Fruit fly (Drosophila melanogaster) whole organism, pupa: ENCODE measurements around the gene AP-1-2beta.
A peak's percentile ranks its signal among the peaks of the same experiment; 100 is the strongest.

Experiments used
- CG10348 ChIP-seq: fragments of 200-800 bp; sonication (Bioruptor generic); IDR thresholded peaks from 2 replicates; pipeline ENCODE4 v1.3.6; 2022; ENCODE audit warnings: missing biosample characterization, missing genetic modification characterization
- CG12605 ChIP-seq: fragments of 200-800 bp; sonication (Bioruptor generic); IDR thresholded peaks from 2 replicates; pipeline ENCODE4 v1.3.6; 2022; ENCODE audit warnings: missing biosample characterization, missing genetic modification characterization
- CG13204 ChIP-seq: fragments of 200-800 bp; sonication (Bioruptor generic); optimal IDR thresholded peaks from 2 replicates; lab custom pipeline; 2018; ENCODE audit warnings: missing biosample characterization, mild to moderate bottlenecking, missing genetic modification characterization, moderate library complexity
- CG14655 ChIP-seq: fragments of 200-800 bp; sonication (Bioruptor generic); optimal IDR thresholded peaks from 3 replicates; lab custom pipeline; 2017; ENCODE audit warnings: mild to moderate bottlenecking, missing biosample characterization, missing genetic modification reagents, missing genetic modification characterization
- CG15710 ChIP-seq: fragments of 200-800 bp; sonication (Bioruptor generic); optimal IDR thresholded peaks from 2 replicates; lab custom pipeline; 2018; ENCODE audit warnings: missing biosample characterization, mild to moderate bottlenecking, missing genetic modification characterization, moderate library complexity
- CG17806 ChIP-seq: fragments of 200-800 bp; sonication (Bioruptor generic); optimal IDR thresholded peaks from 2 replicates; lab custom pipeline; 2018; ENCODE audit warnings: missing biosample characterization, mild to moderate bottlenecking, missing genetic modification characterization, moderate library complexity
- CG32121 ChIP-seq: fragments of 200-800 bp; sonication (Bioruptor generic); IDR thresholded peaks from 2 replicates; pipeline ENCODE4 v1.3.6; 2022; ENCODE audit warnings: missing biosample characterization, missing genetic modification characterization
- CG34367 ChIP-seq: fragments of 200-800 bp; sonication (Bioruptor generic); optimal IDR thresholded peaks from 2 replicates; lab custom pipeline; 2018; ENCODE audit warnings: missing biosample characterization, mild to moderate bottlenecking, missing genetic modification characterization
- CG4496 ChIP-seq: fragments of 200-800 bp; sonication (Bioruptor generic); IDR thresholded peaks from 3 replicates; pipeline ENCODE4 v1.3.6; 2022; ENCODE audit warnings: missing biosample characterization, missing genetic modification characterization
- CG8159 ChIP-seq: fragments of 200-800 bp; sonication (Bioruptor generic); optimal IDR thresholded peaks from 3 replicates; lab custom pipeline; 2018; ENCODE audit warnings: missing biosample characterization, mild to moderate bottlenecking, missing genetic modification characterization, moderate library complexity
- CG8301 ChIP-seq: fragments of 200-800 bp; sonication (Bioruptor generic); optimal IDR thresholded peaks from 2 replicates; lab custom pipeline; 2018; ENCODE audit warnings: missing biosample characterization, mild to moderate bottlenecking, missing genetic modification characterization
- CG9948 ChIP-seq: fragments of 200-800 bp; sonication (Bioruptor generic); optimal IDR thresholded peaks from 2 replicates; lab custom pipeline; 2018; ENCODE audit warnings: missing biosample characterization, mild to moderate bottlenecking, missing genetic modification characterization, moderate library complexity
- D1 ChIP-seq: fragments of 200-800 bp; sonication (Bioruptor generic); optimal IDR thresholded peaks from 2 replicates; lab custom pipeline; 2018; ENCODE audit warnings: missing biosample characterization, mild to moderate bottlenecking, missing genetic modification characterization, moderate library complexity
- EcR ChIP-seq: fragments of 200-800 bp; sonication (Bioruptor generic); optimal IDR thresholded peaks from 3 replicates; lab custom pipeline; 2019; ENCODE audit warnings: missing biosample characterization, missing genetic modification characterization, mild to moderate bottlenecking, moderate library complexity, missing genetic modification reagents
- Ets98B ChIP-seq: fragments of 200-800 bp; sonication (Bioruptor generic); IDR thresholded peaks from 2 replicates; pipeline ENCODE4 v1.3.6; 2022; ENCODE audit warnings: missing biosample characterization, missing genetic modification characterization
- Pif1A ChIP-seq: fragments of 200-800 bp; sonication (Bioruptor generic); optimal IDR thresholded peaks from 3 replicates; lab custom pipeline; 2016; ENCODE audit warnings: missing biosample characterization, missing genetic modification characterization
- Pif1B ChIP-seq: fragments of 200-800 bp; sonication (Bioruptor generic); optimal IDR thresholded peaks from 3 replicates; lab custom pipeline; 2016; ENCODE audit warnings: missing biosample characterization, missing genetic modification characterization
- Snoo ChIP-seq: fragments of 200-800 bp; sonication (Bioruptor generic); optimal IDR thresholded peaks from 3 replicates; lab custom pipeline; 2017; ENCODE audit warnings: missing biosample characterization, mild to moderate bottlenecking, missing genetic modification characterization, inconsistent platforms
- fd96Ca ChIP-seq: fragments of 200-800 bp; sonication (Bioruptor generic); IDR thresholded peaks from 3 replicates; pipeline ENCODE4 v1.3.6; 2022; ENCODE audit warnings: missing biosample characterization, missing genetic modification characterization
- gl ChIP-seq: fragments of 200-800 bp; sonication (Bioruptor generic); optimal IDR thresholded peaks from 2 replicates; lab custom pipeline; 2018; ENCODE audit warnings: missing biosample characterization, mild to moderate bottlenecking, missing genetic modification characterization
- rn ChIP-seq: fragments of 200-800 bp; sonication (Bioruptor generic); IDR thresholded peaks from 2 replicates; pipeline ENCODE4 v1.3.6; 2022; ENCODE audit warnings: missing biosample characterization, missing genetic modification characterization

Gene AP-1-2beta

DNA sequence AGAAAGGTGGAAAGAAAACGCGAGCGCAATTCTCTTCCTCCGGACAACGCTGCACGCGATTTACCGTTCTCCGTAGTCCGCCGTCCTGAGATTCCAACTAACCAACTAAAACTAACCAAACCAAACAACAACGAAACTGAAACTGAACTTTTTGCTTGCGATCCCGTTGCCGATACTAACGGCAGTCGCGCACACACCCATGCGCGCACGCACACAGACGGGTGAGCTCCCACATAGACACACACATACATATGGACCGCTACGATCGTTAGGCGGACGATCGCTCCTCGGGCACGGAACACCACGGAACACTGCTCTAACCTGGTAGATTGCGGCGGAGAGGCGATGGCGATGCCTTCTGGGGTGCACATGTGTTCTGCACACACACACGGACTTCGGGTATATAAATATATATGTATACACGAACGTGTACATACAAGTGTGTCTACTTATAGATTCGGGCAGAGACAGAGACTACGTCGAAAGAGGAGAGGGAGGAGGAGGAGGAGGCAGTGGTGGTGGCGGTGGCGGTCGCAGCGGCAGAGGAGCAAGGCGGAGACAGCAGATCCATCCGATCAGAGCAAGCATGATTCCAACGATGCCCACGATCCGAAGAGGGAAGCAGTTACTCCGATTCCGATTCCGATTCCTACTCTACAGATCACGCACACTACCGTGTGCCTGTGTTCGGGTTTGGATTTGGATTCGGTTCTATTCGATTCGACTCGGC lies 17.7 kb upstream of the AP-1-2beta start, which contains the start of gene meso18E:
Gene meso18E (minus strand): TSS at position 148 of the 730 bp plus-strand sequence.
- TF ChIP-seq CG32121 (GFP tag; lab: Robert Waterston, UW) (peak; percentile 47; the same call in 1 of the 2 replicates), CG13204 (GFP tag; lab: Kevin White, UChicago) (peak; percentile 15), D1 (tag; lab: Kevin White, UChicago) (no peak)
- TF ChIP-seq, all 21 proteins: peak for 2

- TF ChIP-seq rn (GFP tag; lab: Robert Waterston, UW) (no peak), CG8159 (tag; lab: Kevin White, UChicago) (no peak), CG13204 (GFP tag; lab: Kevin White, UChicago) (no peak), CG32121 (GFP tag; lab: Robert Waterston, UW) (no peak), Pif1B (GFP tag; lab: Kevin White, UChicago) (no peak), gl (tag; lab: Kevin White, UChicago) (no peak), CG17806 (tag; lab: Kevin White, UChicago) (no peak), Pif1A (GFP tag; lab: Kevin White, UChicago) (no peak), CG12605 (no peak), Ets98B (no peak), CG15710 (tag; lab: Kevin White, UChicago) (no peak), fd96Ca (no peak), EcR (GFP tag; lab: Kevin White, UChicago) (no peak), CG14655 (GFP tag; lab: Kevin White, UChicago) (no peak), Snoo (tag; lab: Kevin White, UChicago) (no peak), CG4496 (no peak), D1 (tag; lab: Kevin White, UChicago) (no peak), CG8301 (tag; lab: Kevin White, UChicago) (no peak), CG34367 (tag; lab: Kevin White, UChicago) (no peak), CG9948 (no peak)
These were observed 16.0 kb upstream of the AP-1-2beta start for dm6 chrX:19714816-19715215.

- TF ChIP-seq CG12605 (no peak), CG14655 (GFP tag; lab: Kevin White, UChicago) (no peak), Ets98B (no peak), Pif1B (GFP tag; lab: Kevin White, UChicago) (no peak), CG15710 (tag; lab: Kevin White, UChicago) (no peak), CG32121 (GFP tag; lab: Robert Waterston, UW) (no peak), D1 (tag; lab: Kevin White, UChicago) (no peak)
- TF ChIP-seq, all 21 proteins: peak for 0
These were observed 14.4 kb upstream of the AP-1-2beta start for dm6 chrX:19716325-19716917.

- no peak for TF ChIP-seq CG9948
- no peak for TF ChIP-seq CG12605
- TF ChIP-seq Ets98B = no peak
- no peak for TF ChIP-seq CG34367 (tag; lab: Kevin White, UChicago)
- TF ChIP-seq Pif1A (GFP tag; lab: Kevin White, UChicago) = no peak
- TF ChIP-seq CG15710 (tag; lab: Kevin White, UChicago) = no peak
- no peak for TF ChIP-seq CG17806 (tag; lab: Kevin White, UChicago)
- no peak for TF ChIP-seq rn (GFP tag; lab: Robert Waterston, UW)
- TF ChIP-seq CG14655 (GFP tag; lab: Kevin White, UChicago) = no peak
- no peak for TF ChIP-seq Snoo (tag; lab: Kevin White, UChicago)
- TF ChIP-seq EcR (GFP tag; lab: Kevin White, UChicago) = no peak
- no peak for TF ChIP-seq CG10348 (GFP tag; lab: Robert Waterston, UW)
- TF ChIP-seq CG13204 (GFP tag; lab: Kevin White, UChicago) = no peak
- TF ChIP-seq D1 (tag; lab: Kevin White, UChicago) = no peak
- TF ChIP-seq, all 21 proteins: peak for 0
These were observed 13.8 kb upstream of the AP-1-2beta start for dm6 chrX:19717041-19717440.

DNA sequence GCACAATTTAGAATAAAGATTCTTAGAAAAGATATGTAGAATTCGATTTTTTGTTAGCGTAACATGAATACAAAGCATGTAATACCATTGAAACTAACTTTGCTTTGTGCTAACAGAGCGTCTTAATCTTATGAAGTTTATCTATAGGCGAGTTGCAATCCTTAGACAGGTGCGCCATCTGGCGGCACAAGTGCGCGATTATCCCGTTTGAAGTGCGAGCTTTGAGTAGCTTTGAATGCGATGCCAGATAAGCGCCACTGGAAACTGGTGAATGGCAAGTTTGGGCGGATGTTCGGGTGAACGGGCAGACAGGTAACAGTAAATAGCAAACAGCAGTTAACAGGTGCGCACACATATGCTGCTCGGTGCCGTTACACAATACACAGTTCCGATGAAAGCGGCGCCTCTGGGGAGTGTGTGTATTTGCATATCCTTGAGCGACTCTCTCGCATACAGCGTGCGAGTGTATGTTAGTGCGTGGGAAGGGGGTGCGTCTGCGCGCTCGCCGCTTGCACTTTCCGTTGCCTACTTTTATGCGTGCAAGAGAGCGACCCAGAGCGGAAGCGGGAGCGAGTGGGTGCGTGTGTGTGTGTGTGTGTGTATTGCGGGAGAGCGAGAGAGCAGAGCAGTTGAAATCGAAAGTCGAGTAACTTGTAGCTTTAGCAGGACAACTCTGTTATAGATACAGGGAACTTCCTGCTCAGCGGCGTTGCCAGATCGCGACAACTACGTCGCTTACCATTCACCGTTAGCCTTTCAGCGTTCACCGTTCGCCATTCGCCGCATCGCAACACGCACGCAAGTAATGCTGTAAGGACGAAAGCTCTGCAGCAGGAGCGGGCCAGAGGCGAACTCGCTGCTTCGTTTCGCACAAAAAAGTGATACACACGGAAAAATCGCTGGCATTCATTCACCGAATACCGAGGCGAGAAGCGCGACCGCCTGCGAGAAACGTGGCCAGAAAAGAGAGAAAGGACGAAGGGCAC lies 12.5 kb upstream of the AP-1-2beta start, which contains the start of gene CG12531:
Gene CG12531 (plus strand): TSS at position 936 of the 986 bp plus-strand sequence.
- no peak for TF ChIP-seq CG13204 (GFP tag; lab: Kevin White, UChicago)
- 0 out of 2 replicates have a peak, but pooled peaks have one; percentile 27 for TF ChIP-seq CG12605
- TF ChIP-seq CG32121 (GFP tag; lab: Robert Waterston, UW) = no peak
